Worm (Caenorhabditis elegans): Measurements from ENCODE around the gene F10C1.8.

F10C1.8 gene

ce11 chrII:5781935-5782921 is 28.0 kb downstream of the F10C1.8 start, which contains the start of gene K05F1.6 (continued):
- TF ChIP-seq fkh-10 (GFP tag; optimal IDR thresholded peaks at IDR 0.05) (no peak), lin-15B (tag; optimal IDR thresholded peaks at IDR 0.05) (no peak), egl-27 (tag; optimal IDR thresholded peaks at IDR 0.05) (no peak), F44E2.7 (GFP tag; IDR thresholded peaks at IDR 0.05) (0 out of 2 replicates have a peak, but pooled peaks have one; percentile 56), php-3 (GFP tag; IDR thresholded peaks at IDR 0.05) (peak; percentile 65), tra-1 (GFP tag; IDR thresholded peaks at IDR 0.05) (peak; percentile 88), vab-7 (GFP tag; IDR thresholded peaks at IDR 0.05) (peak; percentile 88), nhr-42 (GFP tag; IDR thresholded peaks at IDR 0.05) (peak; percentile 63; the same call in 1 of the 2 replicates), hlh-11 (tag; optimal IDR thresholded peaks at IDR 0.05) (peak; percentile 61), ztf-11 (tag; optimal IDR thresholded peaks at IDR 0.05) (no peak), T26A8.4 (GFP tag; IDR thresholded peaks at IDR 0.05) (peak; percentile 80), nhr-111 (GFP tag; optimal IDR thresholded peaks at IDR 0.05) (peak; percentile 39), madf-5 (GFP tag; IDR thresholded peaks at IDR 0.05) (0 out of 4 replicates have a peak, but pooled peaks have one; percentile 38 to 52), ztf-7 (tag; optimal IDR thresholded peaks at IDR 0.05) (no peak), ZK337.2 (GFP tag; IDR thresholded peaks at IDR 0.05) (peak; percentile 56; the same call in 1 of the 2 replicates), nhr-28 (tag; optimal IDR thresholded peaks at IDR 0.05) (no peak), D1046.2 (GFP tag; IDR thresholded peaks at IDR 0.05) (peak; percentile 77; the same call in 1 of the 2 replicates), pha-4 (GFP tag; IDR thresholded peaks at IDR 0.05) (peak; percentile 85; the same call in 1 of the 2 replicates), pha-4 (tag; optimal IDR thresholded peaks at IDR 0.05) (no peak)

- TF ChIP-seq madf-5 (GFP tag; IDR thresholded peaks at IDR 0.05) (no peak), unc-62 (GFP tag; optimal IDR thresholded peaks at IDR 0.05 in 1 of 2) (peak in 1 of 2 experiments; percentile 92), unc-62 (tag; optimal IDR thresholded peaks at IDR 0.05) (no peak)
Observed at ce11 chrII:5785504-5785903, 31.2 kb downstream of the F10C1.8 start.

- TF ChIP-seq mep-1 (tag; optimal IDR thresholded peaks at IDR 0.05) (no peak), aha-1 (tag) (peak; percentile 74)
Observed at ce11 chrII:5788815-5789214, 34.5 kb downstream of the F10C1.8 start, which contains the start of gene K05F1.13. Gene K05F1.13 (plus strand): TSS chrII:5789115.

- no peak for TF ChIP-seq tra-1 (GFP tag; IDR thresholded peaks at IDR 0.05)
- no peak for TF ChIP-seq lin-13 (GFP tag; optimal IDR thresholded peaks at IDR 0.05)
- TF ChIP-seq snpc-1.2 (GFP tag; IDR thresholded peaks at IDR 0.05): no peak
- TF ChIP-seq daf-16 (GFP tag; optimal IDR thresholded peaks at IDR 0.05): peak in 1 of 2 experiments; percentile 40
- no peak for TF ChIP-seq daf-16 (tag; optimal IDR thresholded peaks at IDR 0.05)
- peak; percentile 81 for TF ChIP-seq aha-1 (tag)
- no peak for TF ChIP-seq nhr-237 (tag; optimal IDR thresholded peaks at IDR 0.05)
- TF ChIP-seq nhr-11 (tag; optimal IDR thresholded peaks at IDR 0.05): peak; percentile 59
- TF ChIP-seq mxl-2 (GFP tag; conservative IDR thresholded peaks at IDR 0.05): no peak
- no peak for TF ChIP-seq egl-43 (GFP tag; IDR thresholded peaks at IDR 0.05)
- TF ChIP-seq hlh-11 (tag; optimal IDR thresholded peaks at IDR 0.05): no peak
- no peak for TF ChIP-seq skn-1 (tag; optimal IDR thresholded peaks at IDR 0.05)
Observed at ce11 chrII:5790313-5790773, 36.1 kb downstream of the F10C1.8 start, which contains the start of gene lect-2. Gene lect-2 (plus strand): TSS chrII:5790723.

DNA sequence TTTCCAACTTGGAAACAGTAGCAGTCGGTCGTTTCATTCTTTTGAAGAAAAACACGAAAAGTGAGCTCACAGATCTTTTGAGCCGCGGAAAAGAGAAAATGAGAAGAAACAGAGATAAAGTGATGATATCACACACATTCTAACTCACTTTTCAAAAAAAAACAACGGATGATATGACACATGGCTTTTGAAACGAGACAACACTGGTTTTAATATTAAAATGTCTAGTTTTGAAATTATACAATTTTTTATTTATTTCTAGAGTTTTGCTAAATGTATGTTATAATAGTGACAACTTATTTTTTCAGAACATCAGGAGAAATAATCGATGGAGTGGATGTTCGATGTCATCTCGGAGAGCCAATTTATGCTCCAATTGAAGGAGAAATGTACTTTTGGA is 38.2 kb downstream of the F10C1.8 start, which contains the start of gene K05F1.14:
Gene K05F1.14 (minus strand): TSS at position 101 of the 400 bp plus-strand sequence.
- TF ChIP-seq vab-7 (GFP tag; IDR thresholded peaks at IDR 0.05): no peak
- no peak for TF ChIP-seq aly-2 (tag; optimal IDR thresholded peaks at IDR 0.05)
- no peak for TF ChIP-seq fkh-10 (GFP tag; optimal IDR thresholded peaks at IDR 0.05)
- no peak for TF ChIP-seq ctbp-1 (GFP tag; IDR thresholded peaks at IDR 0.05)
- TF ChIP-seq zfp-3 (GFP tag; conservative IDR thresholded peaks at IDR 0.05): no peak
- no peak for TF ChIP-seq cey-2 (tag; optimal IDR thresholded peaks at IDR 0.05; ENCODE audit: borderline replicate concordance, insufficient read depth)
- TF ChIP-seq T26A8.4 (GFP tag; IDR thresholded peaks at IDR 0.05): no peak
- no peak for TF ChIP-seq snpc-4 (tag; optimal IDR thresholded peaks at IDR 0.05)
- TF ChIP-seq daf-8 (GFP tag; IDR thresholded peaks at IDR 0.05): no peak
- TF ChIP-seq Y75B8A.6 (GFP tag; IDR thresholded peaks at IDR 0.05): no peak
- no peak for TF ChIP-seq duxl-1 (tag; optimal IDR thresholded peaks at IDR 0.05; ENCODE audit: poor library complexity)
